Worm (Caenorhabditis elegans) whole organism, mixed stage, embryonic: ENCODE data around the gene C01G6.2.

Experiments used
- elt-1 ChIP-seq: sonication (generic microtip); optimal IDR thresholded peaks from 2 replicates; lab custom pipeline; 2017; ENCODE audit warnings: missing genetic modification characterization, mild to moderate bottlenecking, missing compliant biosample characterization, antibody characterized with exemption, moderate library complexity, borderline replicate concordance; ENCODE audit not compliant: insufficient read depth
- mab-5 ChIP-seq: fragments of 150-350 bp; optimal IDR thresholded peaks from 2 replicates; lab custom pipeline; 2014; ENCODE audit warnings: missing biosample characterization, missing genetic modification characterization
- unc-62 ChIP-seq: fragments of 150-350 bp; optimal IDR thresholded peaks from 2 replicates; lab custom pipeline; 2014; ENCODE audit warnings: missing biosample characterization, missing genetic modification reagents, missing genetic modification characterization

DNA sequence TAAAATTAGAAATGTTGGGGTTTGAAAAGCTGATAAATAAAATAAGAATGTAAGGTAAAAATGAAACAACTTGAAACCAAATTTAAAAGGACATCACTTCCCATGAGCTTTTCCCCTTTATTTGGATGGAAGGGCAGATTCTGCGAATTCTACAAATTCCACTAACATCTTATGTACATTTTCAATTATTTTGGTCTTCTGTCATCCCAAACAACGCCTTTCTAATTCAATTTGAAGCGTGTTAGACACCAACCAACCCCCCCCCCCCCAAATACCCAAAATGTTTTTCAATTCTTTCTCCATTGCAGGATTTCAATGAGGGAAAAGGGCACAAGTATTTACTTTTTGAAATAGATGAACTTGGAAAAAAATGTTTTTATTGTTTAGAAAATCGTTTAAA is 1.1 kb upstream of the C01G6.2 start:
- TF ChIP-seq elt-1 (tag; lab: Kevin White, UChicago) (no peak), mab-5 (no peak), unc-62 (GFP tag; lab: Kevin White, UChicago) (no peak)
